Worm (Caenorhabditis elegans): Measurements from ENCODE around the gene F15H10.8.

DNA sequence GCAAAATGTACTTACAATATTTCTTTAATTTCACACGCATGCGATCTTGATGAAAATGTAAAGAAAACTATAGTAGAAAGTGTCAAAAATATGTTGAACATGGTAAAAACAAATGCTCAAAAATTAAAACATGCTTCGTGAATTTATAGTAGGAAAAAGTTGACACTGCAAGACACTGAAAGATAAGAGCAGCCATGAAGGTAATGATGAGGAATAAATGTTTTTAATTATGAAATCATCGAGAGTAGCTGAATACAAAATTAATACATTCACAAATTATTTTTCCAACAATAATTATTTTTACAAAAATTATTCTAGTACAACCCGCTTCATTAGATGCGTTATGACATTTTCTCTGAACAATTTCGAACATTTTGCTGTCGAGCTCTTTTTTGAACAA is 14.2 kb upstream of the F15H10.8 start, which contains the start of gene F15H10.10:
- TF ChIP-seq ZK185.1 (tag; optimal IDR thresholded peaks at IDR 0.05; ENCODE audit: poor library complexity, severe bottlenecking) (no peak), egrh-3 (GFP tag; IDR thresholded peaks at IDR 0.05) (no peak), mel-28 (tag; optimal IDR thresholded peaks at IDR 0.05; ENCODE audit: borderline replicate concordance) (no peak), ets-4 (GFP tag; optimal IDR thresholded peaks at IDR 0.05) (no peak)

All from whole organism, young adult.